Worm (Caenorhabditis elegans) whole organism, midembryonic: Measurements from ENCODE around the gene gpr-1.

Experiments used
- T22C8.4 ChIP-seq: fragments of 200-800 bp; sonication (Bioruptor generic); IDR thresholded peaks from 2 replicates; pipeline ENCODE4 v1.3.6; 2022; ENCODE audit warnings: missing genetic modification characterization, missing compliant biosample characterization
- cog-1 ChIP-seq: sonication (generic microtip); optimal IDR thresholded peaks from 2 replicates; lab custom pipeline; 2016; ENCODE audit warnings: missing genetic modification characterization, missing compliant biosample characterization
- flt-1 ChIP-seq: fragments of 200-800 bp; sonication (Bioruptor generic); IDR thresholded peaks from 2 replicates; pipeline ENCODE4 v1.3.6; 2022; ENCODE audit warnings: missing genetic modification characterization, missing compliant biosample characterization
- klf-2 ChIP-seq: fragments of 200-800 bp; sonication (Bioruptor generic); conservative IDR thresholded peaks from 2 replicates; pipeline ENCODE4 v1.3.6; 2022; ENCODE audit warnings: missing genetic modification reagents, missing genetic modification characterization, missing compliant biosample characterization
- med-1 ChIP-seq: sonication (generic microtip); optimal IDR thresholded peaks from 2 replicates; lab custom pipeline; 2017; ENCODE audit warnings: missing genetic modification characterization, mild to moderate bottlenecking, missing compliant biosample characterization, antibody characterized with exemption, missing genetic modification reagents; ENCODE audit not compliant: insufficient read depth
- ref-1 ChIP-seq: fragments of 200-800 bp; sonication (Bioruptor generic); conservative IDR thresholded peaks from 2 replicates; pipeline ENCODE4 v1.3.6; 2022; ENCODE audit warnings: missing genetic modification reagents, missing genetic modification characterization, missing compliant biosample characterization
- tab-1 ChIP-seq: fragments of 200-800 bp; sonication (Bioruptor generic); IDR thresholded peaks from 2 replicates; pipeline ENCODE4 v1.3.6; 2022; ENCODE audit warnings: missing genetic modification characterization, missing compliant biosample characterization
- ztf-23 ChIP-seq: fragments of 200-800 bp; sonication (Bioruptor generic); IDR thresholded peaks from 2 replicates; pipeline ENCODE4 v1.3.6; 2022; ENCODE audit warnings: missing genetic modification reagents, missing genetic modification characterization, missing compliant biosample characterization
- ztf-29 ChIP-seq: fragments of 200-800 bp; sonication (Bioruptor generic); IDR thresholded peaks from 2 replicates; pipeline ENCODE4 v1.3.6; 2022; ENCODE audit warnings: missing genetic modification reagents, missing genetic modification characterization, missing compliant biosample characterization

The gpr-1 gene

DNA sequence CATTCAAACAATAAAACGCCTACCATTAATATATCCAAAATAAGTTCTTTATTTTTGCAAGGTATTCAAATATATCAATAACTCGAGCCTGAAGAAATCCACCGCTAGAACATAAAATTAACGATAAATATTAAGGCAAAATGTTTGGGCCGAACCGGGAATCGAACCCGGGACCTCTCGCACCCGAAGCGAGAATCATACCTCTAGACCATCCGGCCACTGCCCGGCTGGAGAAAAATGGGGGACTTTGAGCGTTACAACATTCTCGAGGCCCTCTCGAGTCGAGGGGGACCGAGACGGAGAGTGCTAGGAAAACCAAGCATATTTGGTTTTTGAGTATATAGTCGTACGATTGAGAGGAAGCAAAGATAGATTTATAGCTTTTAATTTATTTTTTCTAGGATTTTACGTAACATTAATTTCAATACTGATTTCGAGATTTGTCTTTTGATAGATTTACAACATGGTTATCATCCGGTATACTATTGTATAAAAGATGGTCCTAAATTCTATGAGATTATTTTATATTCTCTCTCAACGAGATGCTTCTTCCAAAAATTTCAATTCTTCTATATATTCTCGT is 21.6 kb downstream of the gpr-1 start, which contains the start of gene flp-23:
Gene flp-23, plus strand, starts transcription at position 533 of the 583 bp plus-strand sequence.
- peak; percentile 93 for TF ChIP-seq tab-1 (GFP tag; lab: Robert Waterston, UW)
- peak; percentile 87 for TF ChIP-seq ztf-23
- peak; percentile 80 for TF ChIP-seq ref-1 (GFP tag; lab: Robert Waterston, UW)
- TF ChIP-seq ztf-29 (GFP tag; lab: Robert Waterston, UW): peak; percentile 74
- peak; percentile 74 for TF ChIP-seq T22C8.4 (GFP tag; lab: Robert Waterston, UW)
- peak; percentile 91 for TF ChIP-seq flt-1 (GFP tag; lab: Robert Waterston, UW)
- TF ChIP-seq klf-2 (GFP tag; lab: Robert Waterston, UW): peak; percentile 77
- TF ChIP-seq cog-1 (tag; lab: Kevin White, UChicago): peak; percentile 80
- TF ChIP-seq med-1 (GFP tag; lab: Kevin White, UChicago): peak; percentile 51

DNA sequence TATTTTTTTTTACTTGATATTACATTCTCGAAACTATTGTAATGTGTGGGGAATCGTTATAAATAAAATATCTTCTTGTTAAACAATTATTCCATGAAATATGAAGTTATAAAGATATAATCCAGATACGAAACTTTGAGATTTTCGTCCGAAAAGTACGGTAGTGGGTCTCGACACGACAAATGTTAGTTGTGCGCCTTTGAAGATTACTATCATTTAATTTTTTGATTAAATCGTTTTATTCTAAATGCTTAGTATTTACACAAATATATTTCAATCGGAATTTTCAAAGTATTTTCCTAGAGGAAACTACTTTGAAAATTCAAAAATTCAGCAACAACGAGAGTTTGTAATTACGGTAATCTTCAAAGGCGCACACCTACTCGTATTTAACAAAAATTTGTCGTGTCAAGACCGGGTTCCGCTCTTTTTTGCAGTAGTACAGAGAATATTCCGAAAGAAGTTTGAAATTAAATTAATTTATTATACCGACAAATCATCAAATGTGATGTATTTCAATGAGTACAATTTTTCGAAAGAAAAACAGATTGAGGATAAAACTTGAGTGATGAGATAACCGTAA is 23.5 kb downstream of the gpr-1 start:
- TF ChIP-seq ztf-23 (no peak), cog-1 (tag; lab: Kevin White, UChicago) (no peak), T22C8.4 (GFP tag; lab: Robert Waterston, UW) (no peak), ztf-29 (GFP tag; lab: Robert Waterston, UW) (no peak), klf-2 (GFP tag; lab: Robert Waterston, UW) (no peak), med-1 (GFP tag; lab: Kevin White, UChicago) (no peak), flt-1 (GFP tag; lab: Robert Waterston, UW) (no peak), tab-1 (GFP tag; lab: Robert Waterston, UW) (no peak), ref-1 (GFP tag; lab: Robert Waterston, UW) (no peak)

DNA sequence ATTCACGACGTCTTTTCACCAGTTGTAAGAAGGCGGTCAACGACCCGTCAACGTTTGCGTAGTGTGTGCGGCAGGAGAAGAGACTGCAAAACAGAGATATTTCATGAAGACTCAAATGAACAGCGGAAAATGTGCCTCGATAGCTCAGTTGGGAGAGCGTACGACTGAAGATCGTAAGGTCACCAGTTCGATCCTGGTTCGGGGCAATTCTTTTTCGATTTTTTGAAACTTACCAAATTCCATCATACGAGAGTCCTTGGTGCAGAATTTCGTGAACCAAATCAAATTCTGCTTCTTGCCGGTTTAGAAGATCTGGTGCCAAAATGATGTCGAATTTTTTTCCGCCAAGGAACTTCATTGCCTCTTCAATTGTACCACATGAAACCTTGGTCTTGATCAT is 24.2 kb downstream of the gpr-1 start:
- TF ChIP-seq ztf-29 (GFP tag; lab: Robert Waterston, UW) (peak; percentile 62; the same call in 1 of the 2 replicates), cog-1 (tag; lab: Kevin White, UChicago) (no peak), ztf-23 (peak; percentile 75), T22C8.4 (GFP tag; lab: Robert Waterston, UW) (peak; percentile 39; the same call in 1 of the 2 replicates), flt-1 (GFP tag; lab: Robert Waterston, UW) (peak; percentile 85), ref-1 (GFP tag; lab: Robert Waterston, UW) (peak; percentile 45; the same call in 1 of the 2 replicates), med-1 (GFP tag; lab: Kevin White, UChicago) (peak; percentile 24), klf-2 (GFP tag; lab: Robert Waterston, UW) (peak; percentile 69; the same call in 1 of the 2 replicates), tab-1 (GFP tag; lab: Robert Waterston, UW) (peak; percentile 79; the same call in 1 of the 2 replicates)

DNA sequence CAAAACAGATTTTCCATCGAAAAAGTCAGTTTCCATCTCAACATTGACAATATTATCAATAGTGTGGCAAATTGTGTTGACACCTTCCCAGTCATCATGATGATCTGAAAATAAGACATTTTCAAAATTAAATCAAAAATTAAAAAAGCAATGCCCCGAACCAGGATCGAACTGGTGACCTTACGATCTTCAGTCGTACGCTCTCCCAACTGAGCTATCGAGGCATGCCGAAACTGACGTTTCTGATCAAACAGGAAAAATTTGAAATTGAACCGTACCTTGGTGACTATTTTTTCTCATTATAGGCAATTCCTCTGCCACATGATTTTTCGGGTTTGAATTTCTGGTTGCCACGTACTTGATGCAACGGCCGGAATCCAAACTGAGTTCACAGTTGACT is 24.7 kb downstream of the gpr-1 start:
- TF ChIP-seq klf-2 (GFP tag; lab: Robert Waterston, UW): no peak
- no peak for TF ChIP-seq ztf-29 (GFP tag; lab: Robert Waterston, UW)
- TF ChIP-seq flt-1 (GFP tag; lab: Robert Waterston, UW): no peak
- no peak for TF ChIP-seq ref-1 (GFP tag; lab: Robert Waterston, UW)
- no peak for TF ChIP-seq T22C8.4 (GFP tag; lab: Robert Waterston, UW)
- TF ChIP-seq tab-1 (GFP tag; lab: Robert Waterston, UW): no peak
- TF ChIP-seq med-1 (GFP tag; lab: Kevin White, UChicago): no peak
- no peak for TF ChIP-seq cog-1 (tag; lab: Kevin White, UChicago)
- no peak for TF ChIP-seq ztf-23

DNA sequence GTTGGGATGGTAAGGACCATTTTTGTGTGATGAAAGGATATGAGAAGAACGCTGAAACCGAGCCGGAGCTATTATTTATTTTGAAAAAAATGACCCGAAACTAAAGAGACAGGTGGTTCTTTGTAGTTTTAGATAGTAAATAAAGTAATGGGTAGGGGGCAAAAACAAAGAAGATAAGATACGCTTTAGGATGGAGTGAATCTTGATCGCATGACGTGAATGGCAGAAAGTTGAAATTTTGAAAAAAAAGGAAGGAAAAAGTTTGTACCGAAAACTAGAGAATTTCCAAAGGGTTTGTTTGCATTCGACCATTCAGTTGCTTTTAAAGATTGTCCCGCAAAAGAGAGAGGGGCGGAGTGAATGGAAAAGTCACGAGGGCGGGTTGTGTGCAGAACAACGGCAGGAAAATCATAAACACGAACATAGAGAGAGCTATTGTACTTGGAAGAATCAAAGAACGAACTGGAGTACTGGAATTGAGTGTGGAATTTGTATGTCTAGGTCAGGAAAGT is 25.2 kb downstream of the gpr-1 start, which contains the start of gene F22B7.9:
Gene F22B7.9, minus strand, starts transcription at position 51 of the 512 bp plus-strand sequence.
- no peak for TF ChIP-seq cog-1 (tag; lab: Kevin White, UChicago)

DNA sequence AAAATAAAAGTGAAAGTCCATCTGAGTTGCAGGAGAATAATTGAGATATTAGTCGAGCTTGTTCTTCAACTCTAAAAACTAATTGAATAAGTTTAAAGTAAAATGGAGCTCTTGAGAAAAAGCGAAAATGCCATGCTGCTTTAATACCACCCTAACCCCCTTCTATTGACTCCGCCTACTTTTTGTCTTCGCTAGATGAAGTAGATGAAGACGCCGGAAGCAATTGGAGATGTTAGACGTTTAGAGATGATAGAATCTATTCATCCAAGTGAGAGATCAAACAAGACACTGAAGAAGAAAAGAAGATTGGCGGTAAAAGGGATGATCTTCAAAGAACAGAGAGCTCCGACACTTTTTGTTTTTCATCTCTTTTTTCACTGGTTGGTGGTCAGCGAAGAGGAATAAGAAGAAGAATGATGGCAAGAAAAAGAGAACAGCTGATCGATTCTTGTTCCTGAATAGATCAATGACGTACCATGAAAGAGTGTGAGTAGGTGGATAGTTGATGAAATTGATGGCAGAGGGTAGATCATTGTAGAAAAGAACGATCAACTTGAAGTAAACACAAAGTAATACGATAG is 25.8 kb downstream of the gpr-1 start:
- no peak for TF ChIP-seq T22C8.4 (GFP tag; lab: Robert Waterston, UW)
- TF ChIP-seq klf-2 (GFP tag; lab: Robert Waterston, UW): no peak
- no peak for TF ChIP-seq cog-1 (tag; lab: Kevin White, UChicago)
- TF ChIP-seq flt-1 (GFP tag; lab: Robert Waterston, UW): no peak
- TF ChIP-seq ref-1 (GFP tag; lab: Robert Waterston, UW): no peak
- no peak for TF ChIP-seq tab-1 (GFP tag; lab: Robert Waterston, UW)
- no peak for TF ChIP-seq med-1 (GFP tag; lab: Kevin White, UChicago)

DNA sequence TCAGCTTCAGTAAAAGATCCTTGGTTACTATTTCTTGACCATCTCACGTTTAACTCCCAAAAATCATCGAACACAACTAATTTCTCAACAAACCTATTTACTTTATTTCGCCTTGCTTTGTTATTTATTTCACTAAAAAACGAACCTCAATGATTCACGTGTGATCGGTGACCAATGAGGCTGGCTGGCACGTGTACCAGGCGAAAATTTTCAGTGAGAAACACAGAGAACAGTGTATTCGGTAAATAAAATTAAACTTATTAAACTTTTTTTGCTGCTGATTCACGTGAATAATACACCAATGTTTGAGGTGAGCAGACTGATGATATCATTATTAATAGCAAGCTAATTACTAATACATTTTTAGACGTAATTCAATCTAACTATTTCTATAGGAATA is 26.7 kb downstream of the gpr-1 start:
- TF ChIP-seq ztf-29 (GFP tag; lab: Robert Waterston, UW) (no peak), tab-1 (GFP tag; lab: Robert Waterston, UW) (no peak), klf-2 (GFP tag; lab: Robert Waterston, UW) (no peak), ref-1 (GFP tag; lab: Robert Waterston, UW) (no peak), flt-1 (GFP tag; lab: Robert Waterston, UW) (no peak), cog-1 (tag; lab: Kevin White, UChicago) (no peak), med-1 (GFP tag; lab: Kevin White, UChicago) (no peak), ztf-23 (no peak), T22C8.4 (GFP tag; lab: Robert Waterston, UW) (no peak)

DNA sequence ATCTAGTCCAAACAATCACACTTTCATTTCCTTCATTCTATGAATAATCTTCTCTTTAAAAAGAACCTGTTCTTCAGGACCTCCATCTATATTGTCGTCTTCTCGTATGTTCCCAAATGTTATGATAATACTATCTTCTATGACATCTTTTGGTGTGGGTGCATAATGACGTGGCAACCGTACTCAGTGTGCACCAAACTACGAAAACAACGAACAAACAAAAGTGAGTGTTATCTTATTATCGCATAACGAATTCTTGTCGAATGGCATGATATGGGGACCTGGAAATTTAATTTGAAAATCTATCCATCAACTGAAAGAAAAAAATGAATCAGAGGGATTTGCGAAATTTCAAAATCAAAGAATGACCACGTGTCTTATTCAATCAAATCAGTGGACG is 27.3 kb downstream of the gpr-1 start:
- no peak for TF ChIP-seq cog-1 (tag; lab: Kevin White, UChicago)
- TF ChIP-seq T22C8.4 (GFP tag; lab: Robert Waterston, UW): no peak
- TF ChIP-seq ref-1 (GFP tag; lab: Robert Waterston, UW): no peak
- no peak for TF ChIP-seq med-1 (GFP tag; lab: Kevin White, UChicago)
- TF ChIP-seq ztf-29 (GFP tag; lab: Robert Waterston, UW): no peak
- TF ChIP-seq flt-1 (GFP tag; lab: Robert Waterston, UW): no peak
- TF ChIP-seq ztf-23: no peak
